Fruit fly (Drosophila melanogaster): ENCODE measurements around the gene Boh2.

Gene Boh2

dm6 chr2L:11208563-11209344 is 29.9 kb downstream of the Boh2 start (continued):
- TF ChIP-seq sens (GFP tag) (peak; percentile 97), CG32772 (GFP tag; IDR thresholded peaks at IDR 0.05) (peak; percentile 69), CG14441 (GFP tag; IDR thresholded peaks at IDR 0.05) (no peak), CG15269 (tag; optimal IDR thresholded peaks at IDR 0.05) (peak; percentile 51), CG11504 (tag; optimal IDR thresholded peaks at IDR 0.05) (peak; percentile 68), nerfin-1 (tag; optimal IDR thresholded peaks at IDR 0.05) (peak; percentile 31), zen (tag; optimal IDR thresholded peaks at IDR 0.05) (no peak), CG9437 (GFP tag; optimal IDR thresholded peaks at IDR 0.05) (peak; percentile 57)

dm6 chr2L:11210324-11210758 is 31.5 kb downstream of the Boh2 start, which contains the start of gene ab:
Gene ab, plus strand, starts transcription at chr2L:11210678.
- peak; percentile 89 for TF ChIP-seq Nf-YC (tag; optimal IDR thresholded peaks at IDR 0.05)
- TF ChIP-seq Lpt (GFP tag; optimal IDR thresholded peaks at IDR 0.05) = no peak
- peak; percentile 94 for TF ChIP-seq z (GFP tag; IDR thresholded peaks at IDR 0.05)
- peak; percentile 19 for TF ChIP-seq CG7987 (GFP tag; optimal IDR thresholded peaks at IDR 0.05)
- TF ChIP-seq Bgb (GFP tag; IDR thresholded peaks at IDR 0.05; ENCODE audit: partially characterized antibody) = peak; percentile 42; the same call in 1 of the 2 replicates
- no peak for TF ChIP-seq CG15073 (GFP tag; optimal IDR thresholded peaks at IDR 0.05)
- TF ChIP-seq CG12071 (GFP tag; optimal IDR thresholded peaks at IDR 0.05) = peak; percentile 49
- TF ChIP-seq Atf-2 (GFP tag; optimal IDR thresholded peaks at IDR 0.05) = no peak
- TF ChIP-seq sens (GFP tag) = peak; percentile 38
- peak; percentile 33; the same call in 2 of the 3 replicates for TF ChIP-seq CG2199 (GFP tag; IDR thresholded peaks at IDR 0.05)
- peak; percentile 95 for TF ChIP-seq grn (GFP tag; optimal IDR thresholded peaks at IDR 0.05)
- TF ChIP-seq CG9437 (GFP tag; optimal IDR thresholded peaks at IDR 0.05) = peak; percentile 17
- TF ChIP-seq CG18262 (tag; optimal IDR thresholded peaks at IDR 0.05) = no peak
- TF ChIP-seq chm (GFP tag; IDR thresholded peaks at IDR 0.05) = peak; percentile 62
- TF ChIP-seq ci (GFP tag; IDR thresholded peaks at IDR 0.05) = 0 out of 3 replicates have a peak, but pooled peaks have one; percentile 47
- TF ChIP-seq ash1 (GFP tag; optimal IDR thresholded peaks at IDR 0.05) = peak; percentile 16
- TF ChIP-seq Pdp1 (GFP tag; optimal IDR thresholded peaks at IDR 0.05) = peak in 1 of 2 experiments; percentile 79
- TF ChIP-seq HmgZ (tag; optimal IDR thresholded peaks at IDR 0.05) = peak; percentile 3
- no peak for TF ChIP-seq CG8290 (GFP tag; optimal IDR thresholded peaks at IDR 0.05)
- TF ChIP-seq CG8290 (tag; optimal IDR thresholded peaks at IDR 0.05) = peak in 1 of 2 experiments; percentile 23
- TF ChIP-seq sug (tag; optimal IDR thresholded peaks at IDR 0.05) = peak; percentile 78
- TF ChIP-seq chinmo (GFP tag; IDR thresholded peaks at IDR 0.05; ENCODE audit: partially characterized antibody) = 0 out of 4 replicates have a peak, but pooled peaks have one; percentile 46
- no peak for TF ChIP-seq CG18011 (GFP tag; optimal IDR thresholded peaks at IDR 0.05)
- peak; percentile 89 for TF ChIP-seq cg (GFP tag; optimal IDR thresholded peaks at IDR 0.05)
- no peak for TF ChIP-seq CG16815 (GFP tag; optimal IDR thresholded peaks at IDR 0.05)
- peak; percentile 1 for TF ChIP-seq oc (tag; optimal IDR thresholded peaks at IDR 0.05)
- TF ChIP-seq Jarid2 (GFP tag; optimal IDR thresholded peaks at IDR 0.05) = peak; percentile 77
- peak; percentile 99 for TF ChIP-seq CG5180 (GFP tag; optimal IDR thresholded peaks at IDR 0.05)
- peak; percentile 90 for TF ChIP-seq Nf-YB (GFP tag; optimal IDR thresholded peaks at IDR 0.05)
- TF ChIP-seq abd-A (tag; optimal IDR thresholded peaks at IDR 0.05) = peak; percentile 33
- peak; percentile 24 for TF ChIP-seq CG17912 (GFP tag; optimal IDR thresholded peaks at IDR 0.05)
- TF ChIP-seq Kr (GFP tag; optimal IDR thresholded peaks at IDR 0.05) = peak; percentile 28
- no peak for TF ChIP-seq hkb (optimal IDR thresholded peaks at IDR 0.05)
- TF ChIP-seq hkb (GFP tag; IDR thresholded peaks at IDR 0.05) = 0 out of 2 replicates have a peak, but pooled peaks have one; percentile 6
- TF ChIP-seq wek (GFP tag; optimal IDR thresholded peaks at IDR 0.05) = peak; percentile 8
- peak; percentile 20; the same call in 1 of the 3 replicates for TF ChIP-seq CG34224 (GFP tag; IDR thresholded peaks at IDR 0.05; ENCODE audit: partially characterized antibody)
- TF ChIP-seq Neu2 (GFP tag; optimal IDR thresholded peaks at IDR 0.05; ENCODE audit: borderline replicate concordance) = no peak
- TF ChIP-seq Opbp (GFP tag; IDR thresholded peaks at IDR 0.05; ENCODE audit: partially characterized antibody) = peak; percentile 41; the same call in 1 of the 3 replicates
- TF ChIP-seq CG12769 (tag; optimal IDR thresholded peaks at IDR 0.05) = peak; percentile 80
- 0 out of 3 replicates have a peak, but pooled peaks have one; percentile 30 for TF ChIP-seq otp (GFP tag; IDR thresholded peaks at IDR 0.05)

Measured in whole organism, embryonic.